Worm (Caenorhabditis elegans) whole organism, L2 larva: ENCODE measurements around the gene ZK402.5.

Experiments
- R02D3.7 ChIP-seq: fragments of 150-350 bp; optimal IDR thresholded peaks from 2 replicates; lab custom pipeline; 2014; ENCODE audit warnings: missing biosample characterization, missing genetic modification characterization
- aly-2 ChIP-seq: fragments of 150-350 bp; optimal IDR thresholded peaks from 2 replicates; lab custom pipeline; 2014; ENCODE audit warnings: missing biosample characterization, missing genetic modification characterization
- ama-1 ChIP-seq: fragments of 150-350 bp; optimal IDR thresholded peaks from 2 replicates; lab custom pipeline; 2018; ENCODE audit warnings: inconsistent platforms
- ceh-16 ChIP-seq: fragments of 150-350 bp; optimal IDR thresholded peaks from 2 replicates; lab custom pipeline; 2014; ENCODE audit warnings: missing biosample characterization, missing genetic modification characterization
- elt-1 ChIP-seq: fragments of 150-350 bp; optimal IDR thresholded peaks from 2 replicates; lab custom pipeline; 2014; ENCODE audit warnings: missing biosample characterization, missing genetic modification characterization
- elt-3 ChIP-seq: sonication (generic microtip); optimal IDR thresholded peaks from 2 replicates; lab custom pipeline; 2017; ENCODE audit warnings: missing biosample characterization, missing genetic modification characterization
- lin-39 ChIP-seq: fragments of 150-350 bp; optimal IDR thresholded peaks from 2 replicates; lab custom pipeline; 2014; ENCODE audit warnings: missing biosample characterization, missing genetic modification reagents, missing genetic modification characterization
- mdl-1 ChIP-seq, 2 experiments: fragments of 150-350 bp in 1 of 2; sonication (generic microtip) in 1 of 2; optimal IDR thresholded peaks; 2 replicates each; lab custom pipeline; 2017; ENCODE audit warnings: missing biosample characterization in 2 of 2, missing genetic modification characterization in 2 of 2
- nhr-237 ChIP-seq: fragments of 150-350 bp; optimal IDR thresholded peaks from 2 replicates; lab custom pipeline; 2014; ENCODE audit warnings: missing biosample characterization, missing genetic modification characterization
- nhr-77 ChIP-seq: fragments of 150-350 bp; optimal IDR thresholded peaks from 2 replicates; lab custom pipeline; 2014; ENCODE audit warnings: missing biosample characterization, missing genetic modification characterization
- sma-9 ChIP-seq, 2 experiments: fragments of 150-350 bp in 1 of 2; sonication (generic microtip) in 1 of 2; optimal IDR thresholded peaks; 2 replicates each; lab custom pipeline; 2014 to 2016; ENCODE audit warnings: missing genetic modification characterization in 2 of 2, mild to moderate bottlenecking in 1 of 2, missing biosample characterization in 1 of 2, missing compliant biosample characterization in 1 of 2, missing genetic modification reagents in 1 of 2, moderate library complexity in 1 of 2
- unc-55 ChIP-seq: fragments of 150-350 bp; sonication (generic microtip); optimal IDR thresholded peaks from 3 replicates; lab custom pipeline; 2014; ENCODE audit warnings: missing biosample characterization, missing genetic modification reagents, missing genetic modification characterization
- unc-62 ChIP-seq: fragments of 150-350 bp; optimal IDR thresholded peaks from 2 replicates; lab custom pipeline; 2014; ENCODE audit warnings: missing biosample characterization, missing genetic modification reagents, missing genetic modification characterization

- TF ChIP-seq nhr-77 = no peak
- no peak for TF ChIP-seq elt-1
- TF ChIP-seq lin-39 (tag; lab: Kevin White, UChicago) = no peak
- TF ChIP-seq unc-62 (GFP tag; lab: Kevin White, UChicago) = no peak
- no peak for TF ChIP-seq elt-3
- TF ChIP-seq aly-2 (tag; lab: Kevin White, UChicago) = no peak
- TF ChIP-seq mdl-1 (tag; optimal IDR thresholded peaks at IDR 0.05; lab: Kevin White, UChicago) = no peak
- TF ChIP-seq nhr-237 (tag; lab: Kevin White, UChicago) = no peak
- no peak for TF ChIP-seq sma-9 (GFP tag; optimal IDR thresholded peaks at IDR 0.05; lab: Kevin White, UChicago)
- no peak for TF ChIP-seq sma-9 (tag; optimal IDR thresholded peaks at IDR 0.05; lab: Kevin White, UChicago)
- TF ChIP-seq ama-1 (lab: Kevin White, UChicago) = no peak
- TF ChIP-seq R02D3.7 (tag; lab: Kevin White, UChicago) = no peak
- TF ChIP-seq ceh-16 (tag; lab: Kevin White, UChicago) = no peak
- no peak for TF ChIP-seq unc-55 (GFP tag; lab: Kevin White, UChicago)
Measured at ce11 chrX:1383546-1383945, 17.6 kb downstream of the ZK402.5 start.
